Fruit fly (Drosophila melanogaster) whole organism, wandering third instar larva: Measurements from ENCODE around the gene Pdi.

Experiments used
- CG32264 ChIP-seq: fragments of 200-800 bp; sonication (Bioruptor generic); optimal IDR thresholded peaks from 2 replicates; lab custom pipeline; 2016; ENCODE audit warnings: missing biosample characterization, missing genetic modification characterization
- Dfd ChIP-seq: fragments of >200 bp; optimal IDR thresholded peaks from 2 replicates; lab custom pipeline; 2017; ENCODE audit warnings: missing biosample characterization, missing genetic modification characterization
- Dif ChIP-seq: fragments of 200-275, 200-300 bp; sonication (Bioruptor generic); optimal IDR thresholded peaks from 2 replicates; lab custom pipeline; 2018; ENCODE audit warnings: missing biosample characterization, missing genetic modification characterization; ENCODE audit not compliant: partially characterized antibody
- Hr83 ChIP-seq: fragments of 200-300 bp; sonication (Bioruptor generic); optimal IDR thresholded peaks from 2 replicates; lab custom pipeline; 2016; ENCODE audit warnings: missing biosample characterization, mild to moderate bottlenecking, missing genetic modification characterization, moderate library complexity; ENCODE audit not compliant: poor library complexity, severe bottlenecking
- Jra ChIP-seq: sonication (Bioruptor generic); optimal IDR thresholded peaks from 2 replicates; lab custom pipeline; 2016; ENCODE audit warnings: missing biosample characterization, missing genetic modification characterization
- Mio ChIP-seq: sonication (Bioruptor generic); optimal IDR thresholded peaks from 2 replicates; lab custom pipeline; 2016; ENCODE audit warnings: missing biosample characterization, missing genetic modification characterization
- dl ChIP-seq, 2 experiments: fragments of 175-275, 200-275 bp in 1 of 2; fragments of 200-275 bp in 1 of 2; sonication (Bioruptor generic); optimal IDR thresholded peaks; lab custom pipeline; 2018; ENCODE audit warnings: mild to moderate bottlenecking in 2 of 2, missing biosample characterization in 2 of 2, missing genetic modification characterization in 2 of 2, moderate library complexity in 2 of 2; ENCODE audit not compliant: partially characterized antibody in 2 of 2, insufficient read depth in 1 of 2
- dmrt93B ChIP-seq: fragments of 200-800 bp; sonication (Bioruptor generic); optimal IDR thresholded peaks from 2 replicates; lab custom pipeline; 2018; ENCODE audit warnings: missing biosample characterization, mild to moderate bottlenecking, missing genetic modification characterization
- jim ChIP-seq: fragments of 175-275, 200-325 bp; sonication (Bioruptor generic); optimal IDR thresholded peaks from 2 replicates; lab custom pipeline; 2016; ENCODE audit warnings: missing biosample characterization, mild to moderate bottlenecking, missing genetic modification characterization
- pan ChIP-seq: fragments of >200 bp; optimal IDR thresholded peaks from 2 replicates; lab custom pipeline; 2017
- sage ChIP-seq: fragments of 200-800 bp; sonication (Bioruptor generic); optimal IDR thresholded peaks from 2 replicates; lab custom pipeline; 2016; ENCODE audit warnings: missing biosample characterization, mild to moderate bottlenecking, missing genetic modification characterization
- woc ChIP-seq: sonication (Bioruptor generic); optimal IDR thresholded peaks from 2 replicates; lab custom pipeline; 2016; ENCODE audit warnings: missing biosample characterization, mild to moderate bottlenecking, missing genetic modification characterization

- TF ChIP-seq jim, result no peak
- TF ChIP-seq Jra, result peak; percentile 2
- TF ChIP-seq dl (GFP tag; optimal IDR thresholded peaks at IDR 0.05; lab: Kevin White, UChicago; ENCODE audit: insufficient read depth in 1 of 2, partially characterized antibody in 2 of 2), result no peak
- TF ChIP-seq dmrt93B (GFP tag; lab: Kevin White, UChicago), result peak; percentile 15
- no peak for TF ChIP-seq Dfd
- no peak for TF ChIP-seq pan (lab: Kevin White, UChicago)
- TF ChIP-seq Mio (GFP tag; lab: Kevin White, UChicago), result no peak
- no peak for TF ChIP-seq CG32264 (GFP tag; lab: Kevin White, UChicago)
- peak; percentile 16 for TF ChIP-seq Hr83 (GFP tag; lab: Kevin White, UChicago)
- no peak for TF ChIP-seq sage
- TF ChIP-seq Dif (GFP tag; lab: Kevin White, UChicago), result peak; percentile 70
- peak; percentile 68 for TF ChIP-seq woc
Measured at dm6 chr3L:15101639-15102413, 40.8 kb downstream of the Pdi start.
